Fruit fly (Drosophila melanogaster): ENCODE data around the gene meigo.

DNA sequence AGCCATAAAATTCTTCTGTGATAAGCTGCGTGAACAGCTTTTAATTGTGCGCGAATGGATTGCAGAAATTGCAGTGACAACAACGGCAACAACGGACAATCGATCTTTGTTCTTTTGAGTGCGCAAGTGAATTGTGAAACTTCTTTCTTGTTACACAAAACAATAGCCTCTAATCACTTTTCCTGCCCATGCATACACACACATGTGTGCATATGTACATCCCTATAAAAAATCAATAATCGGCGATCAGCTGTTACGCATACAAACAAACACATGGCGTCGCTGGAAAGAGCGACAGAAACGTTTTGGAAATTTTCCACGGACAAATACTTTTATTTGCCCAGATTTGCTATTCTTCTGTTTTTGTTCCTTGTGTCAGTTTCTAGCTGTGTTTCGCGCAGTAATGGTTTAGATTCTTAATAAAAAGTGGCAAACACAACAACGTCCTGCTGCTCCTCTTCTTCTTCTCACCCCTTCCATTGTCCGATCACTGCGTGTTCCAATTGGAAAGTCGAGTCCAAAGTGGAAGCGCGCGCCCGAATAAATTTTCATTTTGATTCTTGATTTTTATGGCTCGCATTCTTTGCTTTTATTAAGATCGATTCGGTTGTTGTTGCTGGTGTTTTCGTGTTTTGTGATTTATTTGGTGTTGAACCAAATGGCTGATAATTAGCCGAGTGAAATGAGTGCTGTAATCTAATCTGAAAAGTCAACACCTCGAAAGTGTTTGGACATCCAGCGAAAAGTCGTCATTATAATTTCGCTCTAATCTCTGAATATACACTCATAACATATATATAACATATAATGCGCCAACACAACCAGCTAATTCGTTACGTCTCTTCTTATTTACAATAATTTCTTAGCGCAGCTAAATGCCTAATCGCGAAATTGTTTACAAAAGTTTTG is 18.8 kb downstream of the meigo start:
- TF ChIP-seq CG1621 (tag; optimal IDR thresholded peaks at IDR 0.05) = no peak
- TF ChIP-seq svp (GFP tag) = no peak
- no peak for TF ChIP-seq CG3032 (tag; optimal IDR thresholded peaks at IDR 0.05)
- no peak for TF ChIP-seq spab (GFP tag; optimal IDR thresholded peaks at IDR 0.05)
- no peak for TF ChIP-seq CG8632 (GFP tag; optimal IDR thresholded peaks at IDR 0.05)
- TF ChIP-seq Eip93F (GFP tag; optimal IDR thresholded peaks at IDR 0.05) = peak; percentile 43

All from whole organism, prepupa.